Worm (Caenorhabditis elegans) whole organism, young adult: Measurements from ENCODE around the gene flp-7.

Experiments used
- dpff-1 ChIP-seq: sonication (generic microtip); optimal IDR thresholded peaks from 2 replicates; lab custom pipeline; 2017; ENCODE audit warnings: mild to moderate bottlenecking, missing genetic modification characterization, missing compliant biosample characterization
- nfya-2 ChIP-seq: fragments of 200-800 bp; sonication (Bioruptor generic); IDR thresholded peaks from 2 replicates; pipeline ENCODE4 v1.3.6; 2022; ENCODE audit warnings: missing genetic modification reagents, missing genetic modification characterization, missing compliant biosample characterization
- pha-4 ChIP-seq: fragments of 150-350 bp; sonication (generic microtip); optimal IDR thresholded peaks from 2 replicates; lab custom pipeline; 2014; ENCODE audit warnings: missing biosample characterization, missing genetic modification reagents, missing genetic modification characterization
- unc-62 ChIP-seq: fragments of 150-350 bp; optimal IDR thresholded peaks from 2 replicates; lab custom pipeline; 2014; ENCODE audit warnings: missing biosample characterization, missing genetic modification reagents, missing genetic modification characterization

DNA sequence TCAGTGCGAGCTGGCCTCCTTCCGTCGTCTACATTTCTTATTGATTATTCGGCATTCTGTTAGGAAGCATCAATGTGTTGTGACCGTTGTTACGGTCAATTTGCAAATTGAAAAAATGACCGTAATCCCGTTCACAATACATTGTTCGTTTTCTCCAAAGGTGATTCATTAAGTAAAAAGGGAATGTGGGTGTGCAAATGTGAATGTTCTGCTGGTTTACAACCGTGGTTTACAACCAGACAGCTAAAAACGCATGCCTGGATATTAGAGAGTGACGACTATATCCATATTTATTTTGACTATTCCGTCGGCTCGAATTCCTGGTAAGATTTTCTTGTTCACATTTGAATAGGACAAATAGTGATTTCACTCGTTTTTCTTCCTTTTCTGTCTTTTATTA, 33.4 kb downstream of the flp-7 start, which contains the start of gene capa-1:
- no peak for TF ChIP-seq nfya-2
- no peak for TF ChIP-seq dpff-1 (tag; lab: Kevin White, UChicago)
- no peak for TF ChIP-seq unc-62 (GFP tag; lab: Kevin White, UChicago)
- no peak for TF ChIP-seq pha-4 (tag; lab: Kevin White, UChicago)
